Fruit fly (Drosophila melanogaster): ENCODE results near the gene ebd1.

dm6 chr3L:639460-640103 is 45.8 kb downstream of the ebd1 start:
- TF ChIP-seq Snoo (tag; optimal IDR thresholded peaks at IDR 0.05) (no peak), gl (tag; optimal IDR thresholded peaks at IDR 0.05) (no peak), CG15710 (tag; optimal IDR thresholded peaks at IDR 0.05) (no peak), CG17806 (tag; optimal IDR thresholded peaks at IDR 0.05) (no peak), Pif1A (GFP tag; optimal IDR thresholded peaks at IDR 0.05) (no peak), CG14655 (GFP tag; optimal IDR thresholded peaks at IDR 0.05) (no peak), EcR (GFP tag; optimal IDR thresholded peaks at IDR 0.05) (no peak), CG13204 (GFP tag; optimal IDR thresholded peaks at IDR 0.05) (no peak), CG8301 (tag; optimal IDR thresholded peaks at IDR 0.05) (no peak), CG10348 (GFP tag; IDR thresholded peaks at IDR 0.05) (no peak), CG4496 (GFP tag; IDR thresholded peaks at IDR 0.05) (no peak), rn (GFP tag; IDR thresholded peaks at IDR 0.05) (no peak), D1 (tag; optimal IDR thresholded peaks at IDR 0.05) (no peak)

All from whole organism, pupa.